Worm (Caenorhabditis elegans) whole organism, L4/young adult: ENCODE data around the gene C56C10.9.

Experiments used
- W03F9.2 ChIP-seq: fragments of 150-350 bp; optimal IDR thresholded peaks from 2 replicates; lab custom pipeline; 2014; ENCODE audit warnings: missing biosample characterization, missing genetic modification characterization
- him-1 ChIP-seq: sonication (generic microtip); optimal IDR thresholded peaks from 2 replicates; lab custom pipeline; 2016; ENCODE audit warnings: missing genotype, missing genetic modification reagents, missing genetic modification characterization, missing compliant biosample characterization

Gene C56C10.9

DNA sequence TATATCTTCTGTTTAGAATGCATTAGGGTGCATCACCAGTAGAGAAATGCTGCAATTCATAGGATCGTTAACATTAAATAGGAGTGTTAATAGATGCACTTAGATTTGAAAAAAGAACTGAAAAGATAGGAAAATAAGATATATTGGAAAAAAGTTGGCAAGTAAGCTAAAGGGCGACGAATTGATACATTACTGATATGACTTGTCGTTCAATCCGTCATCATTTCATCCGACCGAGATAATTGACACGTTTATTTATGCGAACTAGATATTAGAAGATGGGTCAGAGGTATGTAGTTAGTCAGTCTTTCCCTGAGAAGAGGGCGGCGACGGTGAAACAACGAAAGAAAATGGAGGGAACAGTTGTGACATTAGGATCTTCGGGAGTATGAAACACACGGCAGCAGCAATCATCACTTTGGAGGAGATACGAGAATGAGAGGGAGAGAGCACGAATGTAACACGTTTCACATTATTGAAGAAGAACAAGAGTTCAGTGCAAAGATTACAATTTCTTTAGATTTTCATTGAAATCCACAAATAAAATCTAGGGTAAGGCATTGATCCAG is 47.2 kb downstream of the C56C10.9 start, which contains the start of gene lron-15:
TSS of gene lron-15 (minus strand) at position 51 of the 569 bp plus-strand sequence.
- TF ChIP-seq him-1 (tag; lab: Kevin White, UChicago), result no peak
- TF ChIP-seq W03F9.2 (tag; lab: Kevin White, UChicago), result no peak
